Fruit fly (Drosophila melanogaster): ENCODE results near the gene Ahcy.

Ahcy gene

dm6 chrX:15449490-15450326 lies at the start of gene Ahcy, which contains the start of gene Scamp (continued):
- TF ChIP-seq Ets97D (GFP tag; optimal IDR thresholded peaks at IDR 0.05) (peak; percentile 15), lola (GFP tag; optimal IDR thresholded peaks at IDR 0.05) (peak in 1 of 3 experiments; percentile 10), Scr (GFP tag; IDR thresholded peaks at IDR 0.05; ENCODE audit: partially characterized antibody) (peak; percentile 68), bigmax (GFP tag; optimal IDR thresholded peaks at IDR 0.05) (no peak), so (GFP tag; IDR thresholded peaks at IDR 0.05) (no peak), MBD-R2 (GFP tag; IDR thresholded peaks at IDR 0.05) (peak; percentile 38), CG11085 (GFP tag; IDR thresholded peaks at IDR 0.05) (no peak), CG17829 (tag; optimal IDR thresholded peaks at IDR 0.05) (peak; percentile 14), CG8944 (GFP tag; optimal IDR thresholded peaks at IDR 0.05) (no peak), nerfin-2 (GFP tag; IDR thresholded peaks at IDR 0.05; ENCODE audit: partially characterized antibody) (0 out of 2 replicates have a peak, but pooled peaks have one; percentile 11), zfh2 (GFP tag; optimal IDR thresholded peaks at IDR 0.05) (no peak), slp2 (GFP tag; optimal IDR thresholded peaks at IDR 0.05) (no peak), CG9876 (GFP tag; optimal IDR thresholded peaks at IDR 0.05) (no peak), slou (GFP tag; optimal IDR thresholded peaks at IDR 0.05) (no peak), kay (GFP tag; optimal IDR thresholded peaks at IDR 0.05) (no peak), lilli (GFP tag; optimal IDR thresholded peaks at IDR 0.05) (peak; percentile 38), CG12769 (tag; optimal IDR thresholded peaks at IDR 0.05) (peak; percentile 15), CG15514 (GFP tag; optimal IDR thresholded peaks at IDR 0.05) (peak; percentile 99), CG14860 (GFP tag; IDR thresholded peaks at IDR 0.05; ENCODE audit: partially characterized antibody) (peak; percentile 53; the same call in 2 of the 3 replicates), CG10543 (GFP tag; optimal IDR thresholded peaks at IDR 0.05) (peak; percentile 13), CG12659 (GFP tag; optimal IDR thresholded peaks at IDR 0.05) (peak; percentile 55), CG16813 (GFP tag; IDR thresholded peaks at IDR 0.05; ENCODE audit: partially characterized antibody) (peak; percentile 48; the same call in 2 of the 3 replicates), gcm (GFP tag; optimal IDR thresholded peaks at IDR 0.05) (no peak), Fer1 (GFP tag; optimal IDR thresholded peaks at IDR 0.05) (no peak), amos (GFP tag; IDR thresholded peaks at IDR 0.05; ENCODE audit: partially characterized antibody) (peak; percentile 44; the same call in 1 of the 2 replicates), cwo (GFP tag; optimal IDR thresholded peaks at IDR 0.05) (no peak), bbx (GFP tag; IDR thresholded peaks at IDR 0.05; ENCODE audit: partially characterized antibody) (peak; percentile 28; the same call in 1 of the 2 replicates), CG4424 (GFP tag; optimal IDR thresholded peaks at IDR 0.05) (no peak), H15 (GFP tag; IDR thresholded peaks at IDR 0.05) (no peak), CG2116 (GFP tag; optimal IDR thresholded peaks at IDR 0.05) (peak; percentile 77), CG7271 (tag; optimal IDR thresholded peaks at IDR 0.05) (no peak), CG18262 (tag; optimal IDR thresholded peaks at IDR 0.05) (peak; percentile 19), Atf-2 (GFP tag; optimal IDR thresholded peaks at IDR 0.05) (no peak), Sin3A (optimal IDR thresholded peaks at IDR 0.05) (peak; percentile 34), her (GFP tag; optimal IDR thresholded peaks at IDR 0.05) (no peak), Hand (GFP tag; optimal IDR thresholded peaks at IDR 0.05) (no peak), row (GFP tag; IDR thresholded peaks at IDR 0.05) (peak; percentile 46; the same call in 2 of the 3 replicates), oc (tag; optimal IDR thresholded peaks at IDR 0.05) (no peak), CkIIα-i1 (GFP tag; IDR thresholded peaks at IDR 0.05) (no peak), HLH4C (GFP tag; IDR thresholded peaks at IDR 0.05; ENCODE audit: partially characterized antibody) (peak; percentile 60; the same call in 2 of the 3 replicates), CG2129 (GFP tag; IDR thresholded peaks at IDR 0.05; ENCODE audit: partially characterized antibody) (0 out of 2 replicates have a peak, but pooled peaks have one; percentile 17), chm (GFP tag; IDR thresholded peaks at IDR 0.05) (no peak), Drgx (GFP tag; IDR thresholded peaks at IDR 0.05) (no peak), CG8478 (optimal IDR thresholded peaks at IDR 0.05) (peak; percentile 81), Doc2 (GFP tag; IDR thresholded peaks at IDR 0.05) (no peak), Hmx (GFP tag; optimal IDR thresholded peaks at IDR 0.05) (no peak), sima (GFP tag; optimal IDR thresholded peaks at IDR 0.05) (no peak), cato (GFP tag; optimal IDR thresholded peaks at IDR 0.05; ENCODE audit: borderline replicate concordance) (no peak)
